Worm (Caenorhabditis elegans) whole organism, mixed stage, embryonic: ENCODE data around the gene pho-5.

Experiments
- bed-3 ChIP-seq: fragments of 200-800 bp; sonication (Bioruptor generic); optimal IDR thresholded peaks from 3 replicates; lab custom pipeline; 2018; ENCODE audit warnings: mild to moderate bottlenecking, missing genetic modification characterization, moderate library complexity, missing compliant biosample characterization
- ces-1 ChIP-seq: fragments of 150-350 bp; optimal IDR thresholded peaks from 2 replicates; lab custom pipeline; 2014; ENCODE audit warnings: missing biosample characterization, missing genetic modification reagents, missing genetic modification characterization
- mep-1 ChIP-seq: fragments of 150-350 bp; optimal IDR thresholded peaks from 2 replicates; lab custom pipeline; 2017; ENCODE audit warnings: missing biosample characterization, missing genetic modification reagents, missing genetic modification characterization, inconsistent platforms
- nhr-28 ChIP-seq: fragments of 150-350 bp; optimal IDR thresholded peaks from 2 replicates; lab custom pipeline; 2014; ENCODE audit warnings: missing biosample characterization, missing genetic modification characterization
- snpc-4 ChIP-seq: fragments of 150-350 bp; optimal IDR thresholded peaks from 2 replicates; lab custom pipeline; 2014; ENCODE audit warnings: missing biosample characterization, missing genetic modification characterization
- unc-62 ChIP-seq: fragments of 150-350 bp; optimal IDR thresholded peaks from 2 replicates; lab custom pipeline; 2014; ENCODE audit warnings: missing biosample characterization, missing genetic modification reagents, missing genetic modification characterization

ce11 chrIII:7305649-7305977, 19.9 kb upstream of the pho-5 start:
- TF ChIP-seq nhr-28 (tag; lab: Kevin White, UChicago) = no peak
- no peak for TF ChIP-seq snpc-4 (tag; lab: Kevin White, UChicago)
- TF ChIP-seq mep-1 = no peak
- no peak for TF ChIP-seq bed-3
- TF ChIP-seq ces-1 = no peak
- TF ChIP-seq unc-62 (GFP tag; lab: Kevin White, UChicago) = no peak
